Worm (Caenorhabditis elegans) whole organism, young adult: ENCODE data around the gene cdk-11.2.

Source experiments
- B0019.2 ChIP-seq: fragments of 200-800 bp; sonication (Bioruptor generic); conservative IDR thresholded peaks from 2 replicates; pipeline ENCODE4 v1.3.6; 2022; ENCODE audit warnings: missing genetic modification reagents, missing genetic modification characterization, missing compliant biosample characterization
- B0261.1 ChIP-seq: sonication (generic microtip); optimal IDR thresholded peaks from 2 replicates; lab custom pipeline; 2016; ENCODE audit warnings: mild to moderate bottlenecking, missing genetic modification characterization, moderate library complexity, missing compliant biosample characterization
- C17E4.6 ChIP-seq: fragments of 200-800 bp; sonication (Bioruptor generic); IDR thresholded peaks from 2 replicates; pipeline ENCODE4 v1.3.6; 2022; ENCODE audit warnings: missing genetic modification reagents, missing genetic modification characterization, missing compliant biosample characterization
- D2030.7 ChIP-seq: fragments of 200-800 bp; sonication (Bioruptor generic); IDR thresholded peaks from 2 replicates; pipeline ENCODE4 v1.3.6; 2022; ENCODE audit warnings: missing genetic modification reagents, missing genetic modification characterization, missing compliant biosample characterization
- F10E7.11 ChIP-seq: sonication (generic microtip); optimal IDR thresholded peaks from 2 replicates; lab custom pipeline; 2017; ENCODE audit warnings: mild to moderate bottlenecking, missing genetic modification characterization, moderate library complexity, missing compliant biosample characterization
- F22D6.2 ChIP-seq: sonication (generic microtip); optimal IDR thresholded peaks from 2 replicates; lab custom pipeline; 2016; ENCODE audit warnings: mild to moderate bottlenecking, missing genetic modification characterization, missing compliant biosample characterization
- F57A8.1 ChIP-seq: fragments of 200-800 bp; sonication (Bioruptor generic); optimal IDR thresholded peaks from 2 replicates; lab custom pipeline; 2018; ENCODE audit warnings: mild to moderate bottlenecking, missing genetic modification characterization, moderate library complexity, missing compliant biosample characterization
- T07F8.4 ChIP-seq: sonication (generic microtip); optimal IDR thresholded peaks from 2 replicates; lab custom pipeline; 2016; ENCODE audit warnings: mild to moderate bottlenecking, missing genetic modification characterization, moderate library complexity, missing compliant biosample characterization
- Y53F4B.3 ChIP-seq: fragments of 200-800 bp; sonication (Bioruptor generic); IDR thresholded peaks from 2 replicates; pipeline ENCODE4 v1.3.6; 2022; ENCODE audit warnings: missing genetic modification reagents, missing genetic modification characterization, missing compliant biosample characterization
- Y53G8AR.9 ChIP-seq: fragments of 200-800 bp; sonication (Bioruptor generic); conservative IDR thresholded peaks from 2 replicates; pipeline ENCODE4 v1.3.6; 2022; ENCODE audit warnings: missing genetic modification reagents, missing genetic modification characterization, missing compliant biosample characterization
- Y95B8A.8 ChIP-seq: fragments of 200-800 bp; sonication (Bioruptor generic); IDR thresholded peaks from 2 replicates; pipeline ENCODE4 v1.3.6; 2022; ENCODE audit warnings: missing genetic modification reagents, missing genetic modification characterization, missing compliant biosample characterization
- ZK185.1 ChIP-seq: sonication (generic microtip); optimal IDR thresholded peaks from 2 replicates; lab custom pipeline; 2016; ENCODE audit warnings: mild to moderate bottlenecking, missing genetic modification characterization, missing compliant biosample characterization; ENCODE audit not compliant: poor library complexity, severe bottlenecking
- atf-7 ChIP-seq: sonication (generic microtip); optimal IDR thresholded peaks from 2 replicates; lab custom pipeline; 2017; ENCODE audit warnings: mild to moderate bottlenecking, missing genetic modification characterization, missing compliant biosample characterization
- attf-5 ChIP-seq: fragments of 200-800 bp; sonication (Bioruptor generic); optimal IDR thresholded peaks from 2 replicates; lab custom pipeline; 2018; ENCODE audit warnings: mild to moderate bottlenecking, missing genetic modification characterization, missing compliant biosample characterization
- bed-1 ChIP-seq: fragments of 200-800 bp; sonication (Bioruptor generic); IDR thresholded peaks from 2 replicates; pipeline ENCODE4 v1.3.6; 2022; ENCODE audit warnings: missing genetic modification reagents, missing genetic modification characterization, missing compliant biosample characterization
- cebp-1 ChIP-seq, 2 experiments: fragments of 200-800 bp in 1 of 2; sonication (Bioruptor generic) in 1 of 2; sonication (generic microtip) in 1 of 2; IDR thresholded peaks in 1 of 2; optimal IDR thresholded peaks in 1 of 2; 2 replicates each; pipeline versions ENCODE4 v1.3.6 to Lab custom; 2017 to 2022; ENCODE audit warnings: missing compliant biosample characterization in 2 of 2, missing genetic modification characterization in 2 of 2, mild to moderate bottlenecking in 1 of 2, missing genetic modification reagents in 1 of 2, moderate library complexity in 1 of 2
- cebp-2 ChIP-seq: fragments of 200-800 bp; sonication (Bioruptor generic); IDR thresholded peaks from 2 replicates; pipeline ENCODE4 v1.3.6; 2022; ENCODE audit warnings: missing genetic modification characterization, missing compliant biosample characterization
- dox-1 ChIP-seq: fragments of 200-800 bp; sonication (Bioruptor generic); IDR thresholded peaks from 2 replicates; pipeline ENCODE4 v1.3.6; 2022; ENCODE audit warnings: missing genetic modification reagents, missing genetic modification characterization, missing compliant biosample characterization
- dpff-1 ChIP-seq: sonication (generic microtip); optimal IDR thresholded peaks from 2 replicates; lab custom pipeline; 2017; ENCODE audit warnings: mild to moderate bottlenecking, missing genetic modification characterization, missing compliant biosample characterization
- dpl-1 ChIP-seq: fragments of 150-350 bp; optimal IDR thresholded peaks from 2 replicates; lab custom pipeline; 2014; ENCODE audit warnings: missing biosample characterization, missing genetic modification reagents, missing genetic modification characterization
- ekl-4 ChIP-seq: fragments of 200-800 bp; sonication (Bioruptor generic); IDR thresholded peaks from 2 replicates; pipeline ENCODE4 v1.3.6; 2022; ENCODE audit warnings: missing genetic modification reagents, missing genetic modification characterization, missing compliant biosample characterization
- hmg-1.2 ChIP-seq: fragments of 200-800 bp; sonication (Bioruptor generic); IDR thresholded peaks from 2 replicates; pipeline ENCODE4 v1.3.6; 2022; ENCODE audit warnings: missing genetic modification reagents, missing genetic modification characterization, missing compliant biosample characterization
- hmg-20 ChIP-seq: fragments of 200-800 bp; sonication (Bioruptor generic); IDR thresholded peaks from 2 replicates; pipeline ENCODE4 v1.3.6; 2022; ENCODE audit warnings: missing genetic modification reagents, missing genetic modification characterization, missing compliant biosample characterization
- let-526 ChIP-seq: fragments of 200-800 bp; sonication (Bioruptor generic); IDR thresholded peaks from 2 replicates; pipeline ENCODE4 v1.3.6; 2022; ENCODE audit warnings: missing genetic modification reagents, missing genetic modification characterization, missing compliant biosample characterization
- lin-35 ChIP-seq, 3 experiments: fragments of 150-350 bp in 2 of 3; sonication (generic microtip) in 1 of 3; optimal IDR thresholded peaks; 2 replicates each; lab custom pipeline; 2014 to 2018; ENCODE audit warnings: missing biosample characterization in 3 of 3, missing genetic modification characterization in 3 of 3, missing genetic modification reagents in 3 of 3
- lsl-1 ChIP-seq: fragments of 200-800 bp; sonication (Bioruptor generic); optimal IDR thresholded peaks from 2 replicates; lab custom pipeline; 2018; ENCODE audit warnings: mild to moderate bottlenecking, missing genetic modification characterization, moderate library complexity, missing compliant biosample characterization
- madf-8 ChIP-seq: fragments of 200-800 bp; sonication (Bioruptor generic); conservative IDR thresholded peaks from 2 replicates; pipeline ENCODE4 v1.3.6; 2022; ENCODE audit warnings: missing genetic modification reagents, missing genetic modification characterization, missing compliant biosample characterization
- mcd-1 ChIP-seq: fragments of 200-800 bp; sonication (Bioruptor generic); IDR thresholded peaks from 2 replicates; pipeline ENCODE4 v1.3.6; 2022; ENCODE audit warnings: missing genetic modification reagents, missing genetic modification characterization, missing compliant biosample characterization
- mxl-1 ChIP-seq: sonication (generic microtip); optimal IDR thresholded peaks from 2 replicates; lab custom pipeline; 2016; ENCODE audit warnings: missing genetic modification characterization, missing compliant biosample characterization
- nfya-1 ChIP-seq: sonication (generic microtip); optimal IDR thresholded peaks from 2 replicates; lab custom pipeline; 2017; ENCODE audit warnings: antibody characterized with exemption, missing compliant biosample characterization, missing genetic modification characterization, borderline replicate concordance; ENCODE audit not compliant: insufficient read depth
- nhr-90 ChIP-seq: sonication (generic microtip); optimal IDR thresholded peaks from 2 replicates; lab custom pipeline; 2016; ENCODE audit warnings: missing genotype, mild to moderate bottlenecking, missing genetic modification characterization, missing compliant biosample characterization
- pbrm-1 ChIP-seq: fragments of 200-800 bp; sonication (Bioruptor generic); IDR thresholded peaks from 2 replicates; pipeline ENCODE4 v1.3.6; 2022; ENCODE audit warnings: missing genetic modification reagents, missing genetic modification characterization, missing compliant biosample characterization
- rcor-1 ChIP-seq: fragments of 200-800 bp; sonication (Bioruptor generic); IDR thresholded peaks from 2 replicates; pipeline ENCODE4 v1.3.6; 2022; ENCODE audit warnings: missing genetic modification reagents, missing genetic modification characterization, missing compliant biosample characterization
- rpc-1 ChIP-seq, 2 experiments: fragments of 150-350 bp in 1 of 2; sonication (generic microtip) in 1 of 2; optimal IDR thresholded peaks; 2 replicates each; lab custom pipeline; 2014 to 2018; ENCODE audit warnings: missing biosample characterization in 1 of 2, missing genetic modification characterization in 1 of 2, missing genetic modification reagents in 1 of 2, missing genotype in 1 of 2
- snpc-1.3 ChIP-seq: sonication (generic microtip); optimal IDR thresholded peaks from 2 replicates; lab custom pipeline; 2017; ENCODE audit warnings: missing genetic modification characterization, mild to moderate bottlenecking, missing compliant biosample characterization, antibody characterized with exemption, moderate library complexity, missing genotype, missing genetic modification reagents; ENCODE audit not compliant: insufficient read depth
- tbp1 ChIP-seq: fragments of 200-800 bp; sonication (Bioruptor generic); optimal IDR thresholded peaks from 2 replicates; lab custom pipeline; 2018; ENCODE audit warnings: mild to moderate bottlenecking, missing genetic modification characterization, missing compliant biosample characterization
- zfh-2 ChIP-seq: fragments of 200-800 bp; sonication (Bioruptor generic); conservative IDR thresholded peaks from 2 replicates; pipeline ENCODE4 v1.3.6; 2022; ENCODE audit warnings: missing genetic modification reagents, missing genetic modification characterization, missing compliant biosample characterization
- zim-3 ChIP-seq: sonication (generic microtip); optimal IDR thresholded peaks from 2 replicates; lab custom pipeline; 2017; ENCODE audit warnings: mild to moderate bottlenecking, missing genetic modification characterization, moderate library complexity, missing compliant biosample characterization
- ztf-18 ChIP-seq: sonication (generic microtip); optimal IDR thresholded peaks from 2 replicates; lab custom pipeline; 2016; ENCODE audit warnings: missing genotype, mild to moderate bottlenecking, missing genetic modification characterization, missing compliant biosample characterization
- ztf-25 ChIP-seq: fragments of 200-800 bp; sonication (Bioruptor generic); IDR thresholded peaks from 2 replicates; pipeline ENCODE4 v1.3.6; 2022; ENCODE audit warnings: missing genetic modification reagents, missing genetic modification characterization, missing compliant biosample characterization
- ztf-26 ChIP-seq: sonication (generic microtip); optimal IDR thresholded peaks from 2 replicates; lab custom pipeline; 2017; ENCODE audit warnings: missing genetic modification characterization, missing compliant biosample characterization

The cdk-11.2 gene

DNA sequence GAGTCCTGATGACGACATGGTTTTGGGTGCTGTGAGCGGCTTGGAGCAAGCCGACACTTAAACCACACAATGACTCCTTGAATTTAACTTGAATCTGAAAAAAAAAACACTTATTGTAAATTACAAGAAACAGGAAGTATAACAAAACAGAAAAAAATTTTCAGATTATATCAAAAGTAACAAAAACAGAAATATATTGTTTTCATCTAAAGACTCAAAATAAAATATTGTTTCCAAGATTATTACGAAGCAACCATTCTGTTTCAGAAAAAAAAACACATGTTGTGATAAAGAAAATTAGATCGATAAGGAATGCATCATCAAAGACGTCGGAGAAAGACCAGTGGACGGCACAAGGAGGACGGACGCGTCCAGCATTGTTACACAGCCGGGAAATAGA, 9.0 kb upstream of the cdk-11.2 start, which contains the start of gene mig-15:
Gene mig-15 (minus strand): TSS at position 101 of the 400 bp plus-strand sequence.
- TF ChIP-seq madf-8 (GFP tag; lab: Robert Waterston, UW) (no peak), F57A8.1 (GFP tag; lab: Kevin White, UChicago) (no peak), ZK185.1 (no peak), C17E4.6 (GFP tag; lab: Robert Waterston, UW) (no peak), rcor-1 (GFP tag; lab: Robert Waterston, UW) (no peak), ztf-25 (GFP tag; lab: Robert Waterston, UW) (no peak), zim-3 (no peak), mxl-1 (tag; lab: Kevin White, UChicago) (no peak), let-526 (GFP tag; lab: Robert Waterston, UW) (no peak), nfya-1 (tag; lab: Kevin White, UChicago) (no peak), hmg-1.2 (no peak), B0019.2 (GFP tag; lab: Robert Waterston, UW) (no peak), attf-5 (GFP tag; lab: Kevin White, UChicago) (no peak), F10E7.11 (tag; lab: Kevin White, UChicago) (no peak), dpl-1 (GFP tag; lab: Kevin White, UChicago) (no peak), D2030.7 (GFP tag; lab: Robert Waterston, UW) (no peak), rpc-1 (optimal IDR thresholded peaks at IDR 0.05; lab: Kevin White, UChicago) (no peak), rpc-1 (tag; optimal IDR thresholded peaks at IDR 0.05; lab: Kevin White, UChicago) (no peak)

DNA sequence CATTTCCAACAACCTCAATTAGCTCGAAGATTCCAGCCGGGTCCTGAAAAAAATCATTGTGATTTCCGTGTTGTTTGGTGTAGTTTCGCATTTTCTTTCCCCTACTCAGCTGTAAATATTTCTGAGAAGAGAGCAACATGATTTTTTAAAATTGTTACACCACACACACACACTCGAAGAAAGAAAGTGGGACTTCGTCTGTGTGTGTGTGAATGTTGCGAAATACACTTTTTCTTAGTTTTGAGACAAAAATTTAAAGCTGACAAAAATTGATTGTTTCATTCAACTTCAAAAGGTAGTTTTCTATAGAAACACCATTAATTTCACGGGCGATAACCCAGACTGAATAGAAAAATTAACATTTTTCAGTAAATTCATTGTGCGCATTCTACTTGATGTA, 8.5 kb upstream of the cdk-11.2 start:
- peak; percentile 58; the same call in 1 of the 2 replicates for TF ChIP-seq cebp-1 (GFP tag; IDR thresholded peaks at IDR 0.05; lab: Robert Waterston, UW)
- peak; percentile 90 for TF ChIP-seq cebp-1 (tag; optimal IDR thresholded peaks at IDR 0.05; lab: Kevin White, UChicago)
- TF ChIP-seq Y95B8A.8 (GFP tag; lab: Robert Waterston, UW), result no peak

DNA sequence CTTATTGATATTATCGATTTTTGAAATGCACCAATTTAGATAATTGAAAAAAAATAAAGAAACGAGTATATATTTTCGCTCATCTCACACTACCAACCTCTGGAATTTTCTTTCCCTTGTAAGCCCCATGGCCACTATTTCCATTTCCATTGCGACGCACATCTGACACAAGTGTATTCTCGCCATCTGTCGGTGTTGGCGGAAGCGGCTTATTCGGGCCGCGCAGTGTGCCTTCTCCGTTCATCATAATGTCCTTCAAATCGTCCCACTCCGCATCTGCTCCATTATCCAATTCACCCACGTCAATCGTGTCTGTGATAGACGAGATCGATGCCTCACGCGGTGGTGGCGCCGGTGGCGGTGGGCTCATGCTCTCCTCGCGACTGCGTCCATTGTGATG, 5.2 kb upstream of the cdk-11.2 start:
- TF ChIP-seq zfh-2 (GFP tag; lab: Robert Waterston, UW) (peak; percentile 63), B0261.1 (no peak)

DNA sequence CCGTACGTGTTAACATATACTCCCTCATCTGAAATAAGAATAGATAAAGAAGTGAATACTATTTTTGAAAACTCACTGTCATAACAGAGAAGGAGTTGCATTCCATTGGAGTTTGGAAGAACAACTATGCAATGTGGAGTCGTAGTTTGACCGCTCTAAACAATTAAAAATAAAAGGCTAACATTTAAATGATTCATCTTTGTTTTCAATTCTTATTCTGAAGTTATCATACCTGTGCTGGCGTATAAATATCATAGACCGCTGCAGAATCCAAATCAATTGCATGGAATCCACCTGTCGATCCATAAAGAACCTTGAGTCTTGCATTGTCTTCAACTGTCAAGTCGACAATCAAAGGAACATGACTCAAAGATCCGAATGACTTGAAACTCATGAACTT, 3.1 kb upstream of the cdk-11.2 start:
- TF ChIP-seq ekl-4 (GFP tag; lab: Robert Waterston, UW), result no peak
- no peak for TF ChIP-seq bed-1 (GFP tag; lab: Robert Waterston, UW)
- TF ChIP-seq nhr-90, result no peak
- no peak for TF ChIP-seq Y95B8A.8 (GFP tag; lab: Robert Waterston, UW)
- no peak for TF ChIP-seq atf-7 (tag; lab: Kevin White, UChicago)
- no peak for TF ChIP-seq D2030.7 (GFP tag; lab: Robert Waterston, UW)
- no peak for TF ChIP-seq dox-1 (GFP tag; lab: Robert Waterston, UW)
- TF ChIP-seq lin-35 (GFP tag; optimal IDR thresholded peaks at IDR 0.05; lab: Kevin White, UChicago), result no peak
- no peak for TF ChIP-seq dpff-1 (tag; lab: Kevin White, UChicago)
- no peak for TF ChIP-seq tbp1 (GFP tag; lab: Kevin White, UChicago)
- TF ChIP-seq ztf-26 (tag; lab: Kevin White, UChicago), result no peak

DNA sequence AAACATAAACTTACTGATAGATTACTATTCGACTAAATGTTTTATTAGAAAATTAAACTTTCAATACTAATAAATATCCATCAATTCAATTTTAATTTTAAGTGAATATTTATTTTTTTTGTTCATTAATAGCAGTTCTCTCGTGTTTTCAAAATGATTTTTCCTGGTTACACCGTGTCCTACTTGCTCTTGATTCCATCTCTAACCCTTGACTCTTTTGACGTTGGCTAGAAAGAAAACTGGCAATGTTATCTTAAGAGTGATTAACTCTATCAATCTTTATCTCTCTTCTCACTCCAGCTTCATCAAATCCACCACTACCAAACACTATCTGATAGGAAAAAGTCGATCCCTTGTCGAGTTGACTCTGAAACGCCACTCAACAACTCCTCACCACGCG, 7.1 kb downstream of the cdk-11.2 start, which contains the start of gene acr-8:
Gene acr-8 (plus strand): TSS at position 301 of the 400 bp plus-strand sequence.
- TF ChIP-seq pbrm-1 (no peak), cebp-2 (GFP tag; lab: Robert Waterston, UW) (no peak), Y53G8AR.9 (GFP tag; lab: Robert Waterston, UW) (no peak), nfya-1 (tag; lab: Kevin White, UChicago) (no peak), atf-7 (tag; lab: Kevin White, UChicago) (no peak), mcd-1 (no peak), Y53F4B.3 (GFP tag; lab: Robert Waterston, UW) (no peak), F22D6.2 (tag; lab: Kevin White, UChicago) (no peak), D2030.7 (GFP tag; lab: Robert Waterston, UW) (no peak), snpc-1.3 (no peak), T07F8.4 (tag; lab: Kevin White, UChicago) (no peak), ztf-18 (tag; lab: Kevin White, UChicago) (no peak), ztf-26 (tag; lab: Kevin White, UChicago) (no peak), lsl-1 (GFP tag; lab: Kevin White, UChicago) (no peak), hmg-20 (GFP tag; lab: Robert Waterston, UW) (no peak)
